Worm (Caenorhabditis elegans): Measurements from ENCODE around the gene neg-1.

neg-1 gene

DNA sequence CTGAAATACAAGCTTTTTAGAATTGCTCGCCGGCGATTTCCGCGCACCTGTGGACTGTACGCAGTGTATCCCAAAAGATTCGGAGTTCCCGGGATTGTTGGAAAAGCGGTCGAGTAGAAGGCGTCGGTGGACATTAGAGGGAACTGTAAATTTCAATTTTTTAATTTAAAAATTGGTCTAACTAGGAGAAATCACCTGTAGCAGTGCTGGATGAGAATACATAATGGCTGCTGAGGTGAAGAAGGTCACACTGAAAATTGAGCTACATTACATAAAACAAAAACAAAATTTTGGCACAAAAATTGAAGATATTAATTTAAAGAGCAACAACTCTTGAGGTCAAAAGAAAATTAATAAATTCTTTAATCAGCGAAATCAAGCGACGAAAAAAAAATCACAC lies at the start of gene neg-1:
neg-1 (minus strand) TSS at position 250 of the 400 bp plus-strand sequence.
- TF ChIP-seq hmbx-1 (tag; optimal IDR thresholded peaks at IDR 0.05) (no peak), tbx-37 (GFP tag; conservative IDR thresholded peaks at IDR 0.05) (no peak), F13C5.2 (tag; optimal IDR thresholded peaks at IDR 0.05) (no peak), tra-4 (tag; optimal IDR thresholded peaks at IDR 0.05) (no peak), ama-1 (optimal IDR thresholded peaks at IDR 0.05) (no peak), aly-1 (tag; optimal IDR thresholded peaks at IDR 0.05) (no peak), hnd-1 (tag; optimal IDR thresholded peaks at IDR 0.05) (no peak), ets-7 (tag; optimal IDR thresholded peaks at IDR 0.05) (no peak), pes-1 (GFP tag; IDR thresholded peaks at IDR 0.05) (no peak), sea-1 (GFP tag; conservative IDR thresholded peaks at IDR 0.05) (no peak), tbx-11 (GFP tag; IDR thresholded peaks at IDR 0.05) (no peak), hmg-4 (GFP tag; optimal IDR thresholded peaks at IDR 0.05) (no peak), ceh-13 (GFP tag; optimal IDR thresholded peaks at IDR 0.05) (no peak), ceh-36 (tag; optimal IDR thresholded peaks at IDR 0.05) (no peak)

DNA sequence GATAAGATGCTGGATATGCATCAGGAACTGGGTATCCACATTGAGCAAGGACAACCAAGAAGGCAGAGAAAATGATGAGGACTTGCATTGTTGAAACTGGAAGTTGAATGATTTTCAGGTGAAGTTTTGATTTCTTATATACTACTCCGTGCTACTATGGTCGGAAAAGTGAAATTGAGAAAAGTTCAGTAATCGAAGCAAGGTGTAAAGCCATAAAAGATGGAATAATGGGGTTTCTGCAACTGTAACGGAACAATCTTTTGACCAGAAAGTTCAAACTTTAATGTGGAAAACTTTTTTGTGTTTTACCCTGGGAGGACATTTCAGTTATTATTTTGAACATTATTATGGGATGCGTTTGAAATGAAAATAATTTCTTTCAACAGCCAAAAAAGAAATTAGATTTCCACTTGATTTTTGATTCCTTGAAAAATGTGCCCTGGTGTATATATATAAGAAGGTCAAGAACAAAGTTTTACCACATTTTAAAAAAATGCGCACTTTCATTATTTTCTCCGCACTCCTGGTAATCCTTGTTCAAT lies 49.3 kb upstream of the neg-1 start, which contains the start of the genes Y47D7A.9 and Y47D7A.19:
Y47D7A.9 (minus strand) TSS at position 101 of the 542 bp plus-strand sequence.
Y47D7A.19 (plus strand) TSS at position 492 of the 542 bp plus-strand sequence.
- TF ChIP-seq tbx-11 (GFP tag; IDR thresholded peaks at IDR 0.05): no peak
- no peak for TF ChIP-seq scrt-1 (GFP tag; IDR thresholded peaks at IDR 0.05)
- TF ChIP-seq tbx-37 (GFP tag; conservative IDR thresholded peaks at IDR 0.05): no peak
- TF ChIP-seq B0310.2 (tag; optimal IDR thresholded peaks at IDR 0.05): no peak
- TF ChIP-seq ceh-13 (GFP tag; optimal IDR thresholded peaks at IDR 0.05): no peak
- TF ChIP-seq ets-7 (tag; optimal IDR thresholded peaks at IDR 0.05): no peak
- no peak for TF ChIP-seq ceh-36 (tag; optimal IDR thresholded peaks at IDR 0.05)

DNA sequence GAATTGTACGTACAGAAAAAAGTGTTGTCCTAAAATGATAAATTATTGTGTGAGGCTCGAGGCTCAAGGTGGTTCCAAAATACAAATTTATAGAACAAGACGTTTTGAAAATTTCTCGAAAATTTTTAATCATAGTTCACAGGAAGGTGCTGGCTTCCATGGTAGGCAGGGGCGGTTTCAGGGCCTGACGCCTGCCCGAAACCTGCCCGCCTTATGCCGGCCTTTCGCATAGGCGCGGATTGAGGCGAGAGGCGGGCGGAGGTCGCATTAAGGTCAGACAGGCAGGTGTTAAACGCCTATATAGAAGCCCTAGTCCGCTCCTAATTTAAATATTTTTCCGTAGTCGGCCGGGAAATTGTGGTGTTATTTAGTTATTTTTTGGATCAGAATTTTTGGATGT lies 48.4 kb upstream of the neg-1 start:
- TF ChIP-seq F13C5.2 (tag; optimal IDR thresholded peaks at IDR 0.05): no peak
- TF ChIP-seq scrt-1 (GFP tag; IDR thresholded peaks at IDR 0.05): no peak
- no peak for TF ChIP-seq tbx-11 (GFP tag; IDR thresholded peaks at IDR 0.05)
- TF ChIP-seq aly-1 (tag; optimal IDR thresholded peaks at IDR 0.05): no peak
- TF ChIP-seq tra-4 (tag; optimal IDR thresholded peaks at IDR 0.05): no peak
- no peak for TF ChIP-seq flt-1 (GFP tag; IDR thresholded peaks at IDR 0.05)

DNA sequence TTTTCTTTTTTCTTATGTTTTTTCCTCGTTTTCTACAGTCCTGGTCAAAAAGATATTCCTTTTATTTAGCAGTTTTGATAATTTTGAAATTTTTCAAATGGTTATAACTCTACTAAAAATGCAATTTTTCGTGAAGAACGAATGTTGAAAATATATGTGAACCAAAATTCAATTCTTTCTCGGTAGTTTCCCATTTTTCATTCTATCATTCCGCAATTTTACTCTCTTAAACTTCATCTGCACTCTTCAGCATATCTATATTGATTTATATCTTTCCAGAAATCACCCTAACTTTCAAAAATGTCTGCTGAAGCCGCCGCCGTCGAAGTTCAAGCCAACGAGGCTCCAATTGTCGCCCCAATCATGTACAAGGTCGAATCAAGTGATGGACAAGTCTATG lies 47.5 kb upstream of the neg-1 start, which contains the start of gene skr-7:
skr-7 (plus strand) TSS at position 301 of the 400 bp plus-strand sequence.
- TF ChIP-seq tra-4 (tag; optimal IDR thresholded peaks at IDR 0.05) (no peak), ceh-36 (tag; optimal IDR thresholded peaks at IDR 0.05) (no peak), pes-1 (GFP tag; IDR thresholded peaks at IDR 0.05) (no peak)

DNA sequence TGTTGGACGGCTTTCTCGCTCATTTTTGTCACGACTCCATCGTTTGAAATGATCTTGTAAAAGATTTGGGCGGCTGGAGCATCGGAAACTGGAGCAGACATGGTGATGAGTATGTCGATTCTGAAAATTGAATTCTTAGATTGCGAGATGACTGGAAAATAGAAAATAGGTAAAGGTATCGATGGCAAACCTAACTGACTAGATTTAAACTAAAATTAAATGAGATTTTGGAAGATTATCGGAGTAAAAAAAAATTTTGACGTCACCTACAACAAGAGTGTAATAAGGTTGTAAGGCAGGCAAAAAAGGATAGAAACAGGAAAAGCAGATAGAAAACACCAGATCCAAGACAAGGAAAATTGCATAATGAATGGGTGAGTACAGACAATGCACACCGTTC lies 46.8 kb upstream of the neg-1 start, which contains the start of gene skr-14:
skr-14 (minus strand) TSS at position 101 of the 400 bp plus-strand sequence.
- no peak for TF ChIP-seq F13C5.2 (tag; optimal IDR thresholded peaks at IDR 0.05)
- TF ChIP-seq tra-4 (tag; optimal IDR thresholded peaks at IDR 0.05): no peak
- TF ChIP-seq tbx-11 (GFP tag; IDR thresholded peaks at IDR 0.05): no peak
- TF ChIP-seq pes-1 (GFP tag; IDR thresholded peaks at IDR 0.05): no peak
- TF ChIP-seq hnd-1 (tag; optimal IDR thresholded peaks at IDR 0.05): no peak
- TF ChIP-seq ceh-13 (GFP tag; optimal IDR thresholded peaks at IDR 0.05): no peak
- no peak for TF ChIP-seq tbx-37 (GFP tag; conservative IDR thresholded peaks at IDR 0.05)
- no peak for TF ChIP-seq aly-1 (tag; optimal IDR thresholded peaks at IDR 0.05)
- TF ChIP-seq flt-1 (GFP tag; IDR thresholded peaks at IDR 0.05): no peak
- TF ChIP-seq B0310.2 (tag; optimal IDR thresholded peaks at IDR 0.05): no peak

DNA sequence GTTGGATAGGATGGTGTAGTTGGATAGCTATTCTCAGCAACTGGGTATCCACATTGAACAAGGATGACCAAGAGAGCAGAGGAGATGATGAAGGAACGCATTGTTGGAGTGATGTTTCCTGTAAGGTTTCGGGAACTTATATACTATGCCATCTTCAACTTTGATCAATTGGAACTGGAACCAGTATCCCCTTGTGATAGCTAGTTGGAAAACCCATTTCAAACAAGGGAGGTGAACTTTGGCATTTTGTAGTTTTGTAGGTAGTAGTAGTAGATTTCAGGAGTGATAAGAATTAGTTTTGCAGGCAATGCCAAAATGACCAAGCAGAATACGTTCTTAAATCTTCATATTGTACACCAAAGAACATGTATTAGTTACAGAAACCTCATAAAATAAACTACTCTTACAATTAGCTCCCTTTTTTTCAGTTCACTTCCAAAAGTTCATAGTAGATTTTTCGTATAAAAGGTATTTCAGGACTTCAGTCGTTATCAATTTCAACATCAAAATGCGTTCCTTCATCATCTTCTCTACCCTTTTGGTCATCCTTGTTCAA lies 45.2 kb upstream of the neg-1 start, which contains the start of the genes Y47D7A.7 and Y47D7A.2:
Y47D7A.7 (minus strand) TSS at position 101 of the 556 bp plus-strand sequence.
Y47D7A.2 (plus strand) TSS at position 506 of the 556 bp plus-strand sequence.
- TF ChIP-seq tbx-11 (GFP tag; IDR thresholded peaks at IDR 0.05): no peak
- no peak for TF ChIP-seq hmg-4 (GFP tag; optimal IDR thresholded peaks at IDR 0.05)
- TF ChIP-seq tra-4 (tag; optimal IDR thresholded peaks at IDR 0.05): no peak
- TF ChIP-seq scrt-1 (GFP tag; IDR thresholded peaks at IDR 0.05): no peak
- TF ChIP-seq ama-1 (optimal IDR thresholded peaks at IDR 0.05): no peak
- TF ChIP-seq pes-1 (GFP tag; IDR thresholded peaks at IDR 0.05): no peak
- no peak for TF ChIP-seq flt-1 (GFP tag; IDR thresholded peaks at IDR 0.05)
- TF ChIP-seq ceh-36 (tag; optimal IDR thresholded peaks at IDR 0.05): no peak
- TF ChIP-seq sea-1 (GFP tag; conservative IDR thresholded peaks at IDR 0.05): no peak
- TF ChIP-seq ets-7 (tag; optimal IDR thresholded peaks at IDR 0.05): no peak
- no peak for TF ChIP-seq B0310.2 (tag; optimal IDR thresholded peaks at IDR 0.05)
- TF ChIP-seq hmbx-1 (tag; optimal IDR thresholded peaks at IDR 0.05): no peak
- TF ChIP-seq hnd-1 (tag; optimal IDR thresholded peaks at IDR 0.05): no peak
- TF ChIP-seq ceh-13 (GFP tag; optimal IDR thresholded peaks at IDR 0.05): no peak
- TF ChIP-seq tbx-37 (GFP tag; conservative IDR thresholded peaks at IDR 0.05): no peak
- no peak for TF ChIP-seq F13C5.2 (tag; optimal IDR thresholded peaks at IDR 0.05)
- no peak for TF ChIP-seq aly-1 (tag; optimal IDR thresholded peaks at IDR 0.05)

DNA sequence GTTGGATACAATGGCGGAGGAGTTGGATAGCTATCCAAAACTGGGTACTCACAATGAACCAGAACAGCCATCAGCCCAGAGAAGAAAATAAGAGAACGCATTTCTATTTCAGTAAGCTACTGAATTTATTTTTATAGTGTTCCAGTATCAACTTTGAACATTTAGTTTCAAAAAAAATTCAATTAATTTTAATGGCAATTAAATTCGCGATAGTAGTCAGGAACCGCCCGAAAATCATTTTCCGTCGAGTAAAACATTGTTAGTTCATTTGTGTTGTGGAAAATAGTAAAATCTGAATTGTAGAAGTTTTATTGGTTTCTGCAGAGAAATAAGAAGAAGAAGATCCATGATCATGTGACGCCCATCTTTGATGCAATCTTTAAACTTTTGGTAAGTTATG lies 43.4 kb upstream of the neg-1 start, which contains the start of gene Y47D7A.6:
Y47D7A.6 (minus strand) TSS at position 101 of the 400 bp plus-strand sequence.
- TF ChIP-seq hmbx-1 (tag; optimal IDR thresholded peaks at IDR 0.05): no peak
- no peak for TF ChIP-seq ceh-36 (tag; optimal IDR thresholded peaks at IDR 0.05)

DNA sequence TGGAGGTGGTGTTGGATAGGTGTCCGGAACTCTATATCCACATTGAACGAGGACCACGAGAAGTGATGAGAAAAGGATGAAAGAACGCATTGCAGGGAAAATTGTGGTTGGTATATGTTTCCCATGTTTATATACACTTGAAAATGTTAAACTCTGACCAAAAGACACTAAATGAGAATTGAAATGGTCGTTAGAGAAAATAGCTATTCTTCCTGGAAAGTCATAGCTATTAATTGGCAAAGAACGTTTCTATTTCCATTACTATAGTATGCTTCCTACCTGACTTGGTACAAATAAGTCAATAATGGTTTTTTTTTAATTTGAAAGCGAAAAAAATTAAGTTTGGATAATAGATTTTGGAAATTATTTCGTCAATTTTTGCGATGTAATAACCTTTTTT lies 42.0 kb upstream of the neg-1 start, which contains the start of gene Y47D7A.18:
Y47D7A.18 (minus strand) TSS at position 101 of the 400 bp plus-strand sequence.
- TF ChIP-seq aly-1 (tag; optimal IDR thresholded peaks at IDR 0.05) (no peak), hmg-4 (GFP tag; optimal IDR thresholded peaks at IDR 0.05) (no peak)

Data from whole organism, early embryonic.